Fruit fly (Drosophila melanogaster) Kc167 (cell line): Measurements from ENCODE around the gene CG10793.

ENCODE experiments used
- insv ChIP-seq: fragments of >200 bp; optimal IDR thresholded peaks from 3 replicates; lab custom pipeline; 2018; ENCODE audit warnings: missing external identifiers
- psq ChIP-seq: fragments of >200 bp; optimal IDR thresholded peaks from 2 replicates; lab custom pipeline; 2017; ENCODE audit warnings: missing external identifiers
- ttk ChIP-seq: sonication (Bioruptor generic); optimal IDR thresholded peaks from 2 replicates; lab custom pipeline; 2017; ENCODE audit warnings: missing external identifiers

DNA sequence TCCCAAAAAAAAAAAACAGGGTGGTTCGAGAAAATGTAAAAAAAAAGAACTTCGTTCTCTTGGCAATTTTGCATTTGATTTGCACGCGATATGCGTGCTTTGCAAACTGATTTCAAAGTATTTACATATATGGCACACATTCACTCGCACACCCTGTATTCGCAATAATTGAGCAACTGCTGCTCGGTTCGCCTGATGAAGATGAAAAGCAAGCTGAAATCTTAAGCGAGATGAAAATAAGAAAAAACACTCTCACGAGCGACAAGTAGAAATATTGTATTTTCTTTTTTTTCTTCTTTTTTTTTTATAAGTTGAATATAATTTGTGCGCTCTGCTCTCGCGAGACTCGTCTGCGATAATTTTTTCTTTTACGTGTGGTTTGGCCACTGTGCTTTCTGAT is 12.8 kb upstream of the CG10793 start:
- no peak for TF ChIP-seq psq (lab: Kevin White, UChicago)
- TF ChIP-seq ttk: no peak
- no peak for TF ChIP-seq insv (lab: Kevin White, UChicago)
